Worm (Caenorhabditis elegans): Measurements from ENCODE around the gene cest-5.1.

DNA sequence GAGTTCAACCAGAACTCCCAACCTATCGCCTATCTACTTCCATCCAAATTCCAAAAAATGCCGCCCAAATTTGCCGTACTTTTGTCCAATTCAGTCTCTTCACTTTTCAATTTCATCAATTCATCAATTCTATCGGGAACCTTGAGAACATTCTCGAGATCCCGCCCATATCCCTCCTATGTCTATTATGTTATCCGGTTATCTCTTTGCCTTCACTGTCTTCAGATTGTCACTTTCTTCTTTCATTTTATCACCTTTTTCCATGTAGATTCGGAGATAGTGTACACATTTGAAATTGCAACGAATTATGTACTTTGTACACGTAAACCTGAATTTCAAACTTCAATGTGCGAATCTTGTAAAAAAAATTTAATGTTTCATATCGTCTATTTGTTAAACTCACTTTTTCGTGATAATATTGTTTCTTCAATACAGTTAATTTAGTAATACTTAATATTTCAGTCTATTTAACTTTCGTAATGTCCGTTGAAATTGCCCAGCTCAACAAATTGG, 26.0 kb upstream of the cest-5.1 start, which contains the start of gene C01B10.11:
- TF ChIP-seq F49E8.2 (tag; optimal IDR thresholded peaks at IDR 0.05; ENCODE audit: borderline replicate concordance), result no peak
- TF ChIP-seq gei-8 (GFP tag; optimal IDR thresholded peaks at IDR 0.05), result no peak
- no peak for TF ChIP-seq mes-2 (tag; optimal IDR thresholded peaks at IDR 0.05; ENCODE audit: poor library complexity, severe bottlenecking)
- no peak for TF ChIP-seq nhr-11 (tag; optimal IDR thresholded peaks at IDR 0.05)
- no peak for TF ChIP-seq ceh-82 (tag; optimal IDR thresholded peaks at IDR 0.05)
- TF ChIP-seq mdt-29 (GFP tag; IDR thresholded peaks at IDR 0.05), result no peak

Data from whole organism, L4 larva.